Fruit fly (Drosophila melanogaster) whole organism, embryonic: ENCODE data around the gene qless.

Experiments
- CG10543 ChIP-seq: fragments of 200-800 bp; sonication (Bioruptor generic); optimal IDR thresholded peaks from 3 replicates; lab custom pipeline; 2017; ENCODE audit warnings: missing biosample characterization, mild to moderate bottlenecking, missing genetic modification characterization, moderate library complexity
- CG11398 ChIP-seq: fragments of 200-800 bp; sonication (Bioruptor generic); optimal IDR thresholded peaks from 2 replicates; lab custom pipeline; 2016; ENCODE audit warnings: missing biosample characterization, missing genetic modification characterization
- CG11696 ChIP-seq: fragments of 200-800 bp; sonication (Bioruptor generic); IDR thresholded peaks from 2 replicates; pipeline ENCODE4 v1.3.6; 2022; ENCODE audit warnings: missing biosample characterization, missing genetic modification characterization
- CG14667 ChIP-seq: fragments of 200-800 bp; sonication (Bioruptor generic); IDR thresholded peaks from 2 replicates; pipeline ENCODE4 v1.3.6; 2022; ENCODE audit warnings: missing biosample characterization, missing genetic modification characterization
- CG15011 ChIP-seq: fragments of 200-800 bp; sonication (Bioruptor generic); optimal IDR thresholded peaks from 3 replicates; lab custom pipeline; 2018; ENCODE audit warnings: missing biosample characterization, mild to moderate bottlenecking, missing genetic modification characterization
- CG15269 ChIP-seq: fragments of 200-800 bp; sonication (Bioruptor generic); optimal IDR thresholded peaks from 2 replicates; lab custom pipeline; 2018; ENCODE audit warnings: missing biosample characterization, mild to moderate bottlenecking, missing genetic modification characterization, moderate library complexity
- CG17328 ChIP-seq: fragments of 200-800 bp; sonication (Bioruptor generic); IDR thresholded peaks from 2 replicates; pipeline ENCODE4 v1.3.6; 2022; ENCODE audit warnings: missing biosample characterization, missing genetic modification characterization
- CG2116 ChIP-seq: fragments of 200-800 bp; sonication (Bioruptor generic); optimal IDR thresholded peaks from 3 replicates; lab custom pipeline; 2018; ENCODE audit warnings: missing biosample characterization, mild to moderate bottlenecking, missing genetic modification characterization
- CG32532 ChIP-seq: fragments of 200-800 bp; sonication (Bioruptor generic); IDR thresholded peaks from 2 replicates; pipeline ENCODE4 v1.3.6; 2022; ENCODE audit warnings: missing biosample characterization, missing genetic modification characterization
- CG3281 ChIP-seq: fragments of 200-800 bp; sonication (Bioruptor generic); optimal IDR thresholded peaks from 3 replicates; lab custom pipeline; 2017; ENCODE audit warnings: missing biosample characterization, mild to moderate bottlenecking, missing genetic modification characterization
- CG34376 ChIP-seq: fragments of 200-800 bp; sonication (Bioruptor generic); optimal IDR thresholded peaks from 2 replicates; lab custom pipeline; 2018; ENCODE audit warnings: missing biosample characterization, mild to moderate bottlenecking, missing genetic modification characterization
- CG5953 ChIP-seq: fragments of 200-800 bp; sonication (Bioruptor generic); IDR thresholded peaks from 2 replicates; pipeline ENCODE4 v1.3.6; 2022; ENCODE audit warnings: missing biosample characterization, missing genetic modification characterization
- CG8290 ChIP-seq, 3 experiments: fragments of 200-800 bp; sonication (Bioruptor generic); optimal IDR thresholded peaks; 2 replicates each; lab custom pipeline; 2016 to 2019; ENCODE audit warnings: missing biosample characterization in 3 of 3, missing genetic modification characterization in 3 of 3, mild to moderate bottlenecking in 2 of 3, moderate library complexity in 1 of 3
- Dad ChIP-seq: fragments of 200-800 bp; sonication (Bioruptor generic); optimal IDR thresholded peaks from 3 replicates; lab custom pipeline; 2016; ENCODE audit warnings: missing biosample characterization, missing genetic modification characterization
- Dek ChIP-seq: fragments of 200-800 bp; sonication (Bioruptor generic); optimal IDR thresholded peaks from 3 replicates; lab custom pipeline; 2019; ENCODE audit warnings: missing biosample characterization, mild to moderate bottlenecking, missing genetic modification characterization, moderate library complexity
- Eip74EF ChIP-seq, 2 experiments: fragments of 200-800 bp in 1 of 2; fragments of >200 bp in 1 of 2; sonication (Bioruptor generic) in 1 of 2; optimal IDR thresholded peaks; 2 replicates each; lab custom pipeline; 2017 to 2019; ENCODE audit warnings: missing biosample characterization in 2 of 2, missing genetic modification characterization in 2 of 2, mild to moderate bottlenecking in 1 of 2, moderate library complexity in 1 of 2
- Ets97D ChIP-seq: fragments of 200-800 bp; sonication (Bioruptor generic); optimal IDR thresholded peaks from 3 replicates; lab custom pipeline; 2016; ENCODE audit warnings: missing biosample characterization, missing genetic modification characterization
- HmgZ ChIP-seq: fragments of 200-800 bp; sonication (Bioruptor generic); optimal IDR thresholded peaks from 2 replicates; lab custom pipeline; 2018; ENCODE audit warnings: missing biosample characterization, mild to moderate bottlenecking, missing genetic modification characterization
- Hmr ChIP-seq: fragments of 200-800 bp; sonication (Bioruptor generic); optimal IDR thresholded peaks from 3 replicates; lab custom pipeline; 2017; ENCODE audit warnings: mild to moderate bottlenecking, missing biosample characterization, missing genetic modification reagents, missing genetic modification characterization
- Jarid2 ChIP-seq: fragments of 200-800 bp; sonication (Bioruptor generic); optimal IDR thresholded peaks from 3 replicates; lab custom pipeline; 2017; ENCODE audit warnings: mild to moderate bottlenecking, missing biosample characterization, missing genetic modification reagents, missing genetic modification characterization
- Meics ChIP-seq: fragments of 200-800 bp; sonication (Bioruptor generic); optimal IDR thresholded peaks from 2 replicates; lab custom pipeline; 2017; ENCODE audit warnings: missing biosample characterization, mild to moderate bottlenecking, missing genetic modification characterization
- Myb ChIP-seq: fragments of 200-800 bp; sonication (Bioruptor generic); optimal IDR thresholded peaks from 2 replicates; lab custom pipeline; 2016; ENCODE audit warnings: missing biosample characterization, missing genetic modification characterization
- NC2β ChIP-seq: fragments of 200-800 bp; sonication (Bioruptor generic); optimal IDR thresholded peaks from 2 replicates; lab custom pipeline; 2016; ENCODE audit warnings: missing biosample characterization, missing genetic modification characterization
- Sry-δ ChIP-seq: fragments of 200-800 bp; sonication (Bioruptor generic); optimal IDR thresholded peaks from 2 replicates; lab custom pipeline; 2016; ENCODE audit warnings: missing biosample characterization, missing genetic modification characterization
- Ssrp ChIP-seq: fragments of 200-800 bp; sonication (Bioruptor generic); optimal IDR thresholded peaks from 2 replicates; lab custom pipeline; 2018; ENCODE audit warnings: missing biosample characterization, mild to moderate bottlenecking, missing genetic modification characterization, moderate library complexity
- chinmo ChIP-seq: fragments of 200-800 bp; sonication (Bioruptor generic); IDR thresholded peaks from 4 replicates; pipeline ENCODE4 v1.3.6; 2022; ENCODE audit warnings: missing biosample characterization, missing genetic modification characterization; ENCODE audit not compliant: partially characterized antibody
- dmrt11E ChIP-seq: fragments of 200-800 bp; sonication (Bioruptor generic); optimal IDR thresholded peaks from 3 replicates; lab custom pipeline; 2018; ENCODE audit warnings: missing biosample characterization, mild to moderate bottlenecking, missing genetic modification characterization, moderate library complexity
- grau ChIP-seq: fragments of 200-800 bp; optimal IDR thresholded peaks from 3 replicates; lab custom pipeline; 2019; ENCODE audit warnings: missing biosample characterization, mild to moderate bottlenecking, missing genetic modification characterization, moderate library complexity
- her ChIP-seq: fragments of 200-800 bp; sonication (Bioruptor generic); optimal IDR thresholded peaks from 2 replicates; lab custom pipeline; 2016; ENCODE audit warnings: missing biosample characterization, missing genetic modification characterization
- hth ChIP-seq: fragments of >200 bp; optimal IDR thresholded peaks from 2 replicates; lab custom pipeline; 2017; ENCODE audit warnings: inconsistent platforms
- klu ChIP-seq: fragments of 200-800 bp; sonication (Bioruptor generic); IDR thresholded peaks from 2 replicates; pipeline ENCODE4 v1.3.6; 2022; ENCODE audit warnings: missing biosample characterization, missing genetic modification characterization
- lmd ChIP-seq: fragments of 200-800 bp; sonication (Bioruptor generic); IDR thresholded peaks from 2 replicates; pipeline ENCODE4 v1.3.6; 2022; ENCODE audit warnings: missing biosample characterization, missing genetic modification characterization
- lola ChIP-seq, 3 experiments: fragments of >200 bp in 2 of 3; fragments of 200-800 bp in 1 of 3; sonication (Bioruptor generic) in 1 of 3; optimal IDR thresholded peaks; 2 replicates each; lab custom pipeline; 2017 to 2019; ENCODE audit warnings: missing biosample characterization in 3 of 3, missing genetic modification characterization in 3 of 3, mild to moderate bottlenecking in 1 of 3, moderate library complexity in 1 of 3
- luna ChIP-seq: fragments of 200-800 bp; sonication (Bioruptor generic); optimal IDR thresholded peaks from 2 replicates; lab custom pipeline; 2016; ENCODE audit warnings: missing biosample characterization, missing genetic modification characterization
- mirr ChIP-seq: fragments of 200-800 bp; sonication (Bioruptor generic); optimal IDR thresholded peaks from 3 replicates; lab custom pipeline; 2018; ENCODE audit warnings: missing biosample characterization, mild to moderate bottlenecking, missing genetic modification characterization
- nmo ChIP-seq: fragments of 200-800 bp; sonication (Bioruptor generic); optimal IDR thresholded peaks from 2 replicates; lab custom pipeline; 2018; ENCODE audit warnings: missing biosample characterization, mild to moderate bottlenecking, missing genetic modification characterization, moderate library complexity
- phol ChIP-seq: fragments of 200-800 bp; sonication (Bioruptor generic); optimal IDR thresholded peaks from 3 replicates; lab custom pipeline; 2018; ENCODE audit warnings: missing biosample characterization, mild to moderate bottlenecking, missing genetic modification characterization, moderate library complexity
- pum ChIP-seq: fragments of 200-800 bp; sonication (Bioruptor generic); optimal IDR thresholded peaks from 2 replicates; lab custom pipeline; 2016; ENCODE audit warnings: missing biosample characterization, missing genetic modification characterization
- ro ChIP-seq: fragments of 200-800 bp; sonication (Bioruptor generic); IDR thresholded peaks from 2 replicates; pipeline ENCODE4 v1.3.6; 2022; ENCODE audit warnings: missing biosample characterization, missing genetic modification characterization
- sens ChIP-seq: fragments of 200-800 bp; sonication (Bioruptor generic); peaks from one replicate; lab custom pipeline; 2016; ENCODE audit warnings: missing biosample characterization, missing genetic modification characterization
- stwl ChIP-seq: fragments of 200-800 bp; sonication (Bioruptor generic); optimal IDR thresholded peaks from 3 replicates; lab custom pipeline; 2018; ENCODE audit warnings: missing biosample characterization, mild to moderate bottlenecking, missing genetic modification characterization, moderate library complexity
- sug ChIP-seq: fragments of 200-800 bp; optimal IDR thresholded peaks from 2 replicates; lab custom pipeline; 2019; ENCODE audit warnings: missing biosample characterization, mild to moderate bottlenecking, missing genetic modification characterization, moderate library complexity
- tin ChIP-seq: fragments of 200-800 bp; sonication (Bioruptor generic); optimal IDR thresholded peaks from 3 replicates; lab custom pipeline; 2016; ENCODE audit warnings: missing biosample characterization, missing genetic modification characterization
- ttk ChIP-seq: fragments of 200-800 bp; sonication (Bioruptor generic); IDR thresholded peaks from 2 replicates; pipeline ENCODE4 v2.1.2; 2022; ENCODE audit warnings: missing biosample characterization, missing genetic modification characterization
- wdn ChIP-seq: fragments of 200-800 bp; sonication (Bioruptor generic); IDR thresholded peaks from 2 replicates; pipeline ENCODE4 v1.3.6; 2022; ENCODE audit warnings: missing biosample characterization, missing genetic modification characterization
- yki ChIP-seq: fragments of >200 bp; optimal IDR thresholded peaks from 3 replicates; lab custom pipeline; 2018
- z ChIP-seq: fragments of 200-800 bp; sonication (Bioruptor generic); IDR thresholded peaks from 3 replicates; pipeline ENCODE4 v1.3.6; 2022; ENCODE audit warnings: missing biosample characterization, missing genetic modification characterization
- zen ChIP-seq: fragments of 200-800 bp; sonication (Bioruptor generic); optimal IDR thresholded peaks from 3 replicates; lab custom pipeline; 2018; ENCODE audit warnings: missing biosample characterization, mild to moderate bottlenecking, missing genetic modification characterization, moderate library complexity
- zf30C ChIP-seq: fragments of 200-800 bp; sonication (Bioruptor generic); optimal IDR thresholded peaks from 3 replicates; lab custom pipeline; 2018; ENCODE audit warnings: missing biosample characterization, mild to moderate bottlenecking, missing genetic modification characterization

qless gene

dm6 chr3R:31222125-31222889 lies 30.1 kb downstream of the qless start (continued):
- TF ChIP-seq NC2β (GFP tag; lab: Kevin White, UChicago) (peak; percentile 79), wdn (GFP tag; lab: Robert Waterston, UW) (no peak), Dad (GFP tag; lab: Kevin White, UChicago) (peak; percentile 72), Myb (peak; percentile 76), grau (tag; lab: Kevin White, UChicago) (peak; percentile 89), nmo (peak; percentile 86), zen (tag; lab: Kevin White, UChicago) (peak; percentile 71), sens (GFP tag; lab: Kevin White, UChicago) (peak; percentile 97), CG17328 (GFP tag; lab: Robert Waterston, UW) (no peak), ttk (GFP tag; lab: Robert Waterston, UW) (no peak), CG11398 (GFP tag; lab: Kevin White, UChicago) (peak; percentile 70), dmrt11E (tag; lab: Kevin White, UChicago) (peak; percentile 85), Dek (peak; percentile 85), Meics (GFP tag; lab: Kevin White, UChicago) (peak; percentile 89), stwl (tag; lab: Kevin White, UChicago) (no peak), ro (GFP tag; lab: Robert Waterston, UW) (no peak), CG10543 (GFP tag; lab: Kevin White, UChicago) (peak; percentile 82), Ets97D (GFP tag; lab: Kevin White, UChicago) (peak; percentile 38), chinmo (GFP tag; lab: Robert Waterston, UW) (no peak), yki (lab: Kevin White, UChicago) (no peak), CG8290 (GFP tag; optimal IDR thresholded peaks at IDR 0.05; lab: Kevin White, UChicago) (peak; percentile 57), CG8290 (tag; optimal IDR thresholded peaks at IDR 0.05; lab: Kevin White, UChicago) (peak in 1 of 2 experiments; percentile 81), zf30C (GFP tag; lab: Kevin White, UChicago) (peak; percentile 98), CG15011 (GFP tag; lab: Kevin White, UChicago) (peak; percentile 81), CG14667 (GFP tag; lab: Robert Waterston, UW) (no peak), lmd (no peak), CG2116 (peak; percentile 28), CG3281 (GFP tag; lab: Kevin White, UChicago) (peak; percentile 86), CG34376 (peak; percentile 88), CG32532 (GFP tag; lab: Robert Waterston, UW) (no peak), Ssrp (tag; lab: Kevin White, UChicago) (peak; percentile 82), Hmr (GFP tag; lab: Kevin White, UChicago) (peak; percentile 95), phol (peak; percentile 79), CG11696 (GFP tag; lab: Robert Waterston, UW) (no peak), CG5953 (GFP tag; lab: Robert Waterston, UW) (no peak), CG15269 (tag; lab: Kevin White, UChicago) (peak; percentile 87), Eip74EF (GFP tag; optimal IDR thresholded peaks at IDR 0.05; lab: Kevin White, UChicago) (peak in 1 of 2 experiments; percentile 66), tin (GFP tag; lab: Kevin White, UChicago) (peak; percentile 73), HmgZ (tag; lab: Kevin White, UChicago) (peak; percentile 85), Sry-δ (GFP tag; lab: Kevin White, UChicago) (peak; percentile 24), hth (no peak), her (GFP tag; lab: Kevin White, UChicago) (peak; percentile 83), klu (no peak), pum (peak; percentile 83), Jarid2 (GFP tag; lab: Kevin White, UChicago) (peak; percentile 12), sug (tag; lab: Kevin White, UChicago) (peak; percentile 72), mirr (GFP tag; lab: Kevin White, UChicago) (peak; percentile 14), lola (GFP tag; optimal IDR thresholded peaks at IDR 0.05; lab: Kevin White, UChicago) (peak in 1 of 3 experiments; percentile 85), z (no peak), luna (GFP tag; lab: Kevin White, UChicago) (peak; percentile 74)
